Worm (Caenorhabditis elegans) whole organism, early embryonic: ENCODE measurements around the gene Y54F10BM.20.
"Not testable (repeated sequence)": the region's sequence is repeated elsewhere in the genome, so short reads cannot be mapped to it uniquely, and the experiment has no call there.

Source experiments
- aly-1 ChIP-seq: sonication (generic microtip); optimal IDR thresholded peaks from 2 replicates; lab custom pipeline; 2016; ENCODE audit warnings: missing genetic modification characterization, missing compliant biosample characterization
- ama-1 ChIP-seq: fragments of 150-350 bp; optimal IDR thresholded peaks from 2 replicates; lab custom pipeline; 2014
- ceh-36 ChIP-seq: sonication (generic microtip); optimal IDR thresholded peaks from 2 replicates; lab custom pipeline; 2016; ENCODE audit warnings: missing genetic modification characterization, inconsistent platforms, missing compliant biosample characterization
- flt-1 ChIP-seq: fragments of 200-800 bp; sonication (Bioruptor generic); IDR thresholded peaks from 2 replicates; pipeline ENCODE4 v1.3.6; 2022; ENCODE audit warnings: missing genetic modification characterization, missing compliant biosample characterization
- hmg-4 ChIP-seq: fragments of 200-800 bp; sonication (Bioruptor generic); optimal IDR thresholded peaks from 2 replicates; lab custom pipeline; 2018; ENCODE audit warnings: mild to moderate bottlenecking, missing genetic modification characterization, missing compliant biosample characterization
- tra-4 ChIP-seq: sonication (generic microtip); optimal IDR thresholded peaks from 2 replicates; lab custom pipeline; 2017; ENCODE audit warnings: missing genetic modification characterization, missing compliant biosample characterization

DNA sequence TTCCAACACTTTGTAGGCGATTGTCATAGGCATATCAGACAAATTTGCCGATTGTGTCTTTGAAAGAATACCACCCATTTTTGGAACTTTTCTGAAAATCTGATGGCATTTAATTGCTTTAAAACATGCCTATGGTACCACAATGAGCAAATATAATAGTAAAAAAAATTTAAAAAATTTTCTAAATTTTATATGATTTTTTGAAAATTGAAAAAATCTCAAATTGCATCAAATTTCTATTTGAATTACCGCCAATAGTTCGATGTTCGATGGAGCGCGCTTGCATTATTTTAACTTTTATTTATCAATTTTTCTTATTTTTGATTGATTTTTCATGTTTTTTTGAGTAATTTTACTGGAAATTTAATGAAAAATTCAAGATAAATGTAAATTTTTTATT is 46.7 kb upstream of the Y54F10BM.20 start, which contains the start of gene fbxa-42:
- not testable (repeated sequence) for TF ChIP-seq ama-1 (lab: Kevin White, UChicago); hmg-4 (GFP tag; lab: Kevin White, UChicago); ceh-36 (tag; lab: Kevin White, UChicago); tra-4 (tag; lab: Kevin White, UChicago); flt-1 (GFP tag; lab: Robert Waterston, UW); aly-1
